Worm (Caenorhabditis elegans) whole organism, young adult: ENCODE results near the gene C10A4.3.

Source experiments
- B0035.1 ChIP-seq: sonication (generic microtip); optimal IDR thresholded peaks from 2 replicates; lab custom pipeline; 2016; ENCODE audit warnings: missing genetic modification characterization, mild to moderate bottlenecking, missing compliant biosample characterization, missing genotype, missing genetic modification reagents
- B0336.3 ChIP-seq: fragments of 200-800 bp; sonication (Bioruptor generic); IDR thresholded peaks from 2 replicates; pipeline ENCODE4 v1.3.6; 2022; ENCODE audit warnings: missing genetic modification characterization, missing compliant biosample characterization
- C06A6.2 ChIP-seq: fragments of 200-800 bp; sonication (Bioruptor generic); conservative IDR thresholded peaks from 2 replicates; pipeline ENCODE4 v1.3.6; 2022; ENCODE audit warnings: missing genetic modification characterization, missing compliant biosample characterization
- F39B2.1 ChIP-seq: fragments of 200-800 bp; sonication (Bioruptor generic); IDR thresholded peaks from 2 replicates; pipeline ENCODE4 v1.3.6; 2022; ENCODE audit warnings: missing genetic modification reagents, missing genetic modification characterization, missing compliant biosample characterization
- K11D2.4 ChIP-seq: fragments of 200-800 bp; sonication (Bioruptor generic); IDR thresholded peaks from 2 replicates; pipeline ENCODE4 v1.3.6; 2022; ENCODE audit warnings: missing genetic modification reagents, missing genetic modification characterization, missing compliant biosample characterization
- K12H6.12 ChIP-seq: fragments of 200-800 bp; sonication (Bioruptor generic); optimal IDR thresholded peaks from 2 replicates; lab custom pipeline; 2018; ENCODE audit warnings: mild to moderate bottlenecking, missing genetic modification characterization, missing compliant biosample characterization
- T07F8.4 ChIP-seq: sonication (generic microtip); optimal IDR thresholded peaks from 2 replicates; lab custom pipeline; 2016; ENCODE audit warnings: mild to moderate bottlenecking, missing genetic modification characterization, moderate library complexity, missing compliant biosample characterization
- T26A5.8 ChIP-seq: sonication (generic microtip); optimal IDR thresholded peaks from 2 replicates; lab custom pipeline; 2016; ENCODE audit warnings: missing genetic modification characterization, missing compliant biosample characterization
- Y53G8AR.9 ChIP-seq: fragments of 200-800 bp; sonication (Bioruptor generic); conservative IDR thresholded peaks from 2 replicates; pipeline ENCODE4 v1.3.6; 2022; ENCODE audit warnings: missing genetic modification reagents, missing genetic modification characterization, missing compliant biosample characterization
- Y79H2A.3 ChIP-seq: fragments of 200-800 bp; sonication (Bioruptor generic); conservative IDR thresholded peaks from 2 replicates; pipeline ENCODE4 v1.3.6; 2022; ENCODE audit warnings: missing genetic modification reagents, missing genetic modification characterization, missing compliant biosample characterization
- ZK185.1 ChIP-seq: sonication (generic microtip); optimal IDR thresholded peaks from 2 replicates; lab custom pipeline; 2016; ENCODE audit warnings: mild to moderate bottlenecking, missing genetic modification characterization, missing compliant biosample characterization; ENCODE audit not compliant: poor library complexity, severe bottlenecking
- aptf-2 ChIP-seq: fragments of 200-800 bp; sonication (Bioruptor generic); conservative IDR thresholded peaks from 2 replicates; pipeline ENCODE4 v1.3.6; 2022; ENCODE audit warnings: missing genetic modification reagents, missing genetic modification characterization, missing compliant biosample characterization
- aptf-3 ChIP-seq: fragments of 200-800 bp; sonication (Bioruptor generic); IDR thresholded peaks from 2 replicates; pipeline ENCODE4 v1.3.6; 2022; ENCODE audit warnings: missing genetic modification characterization, missing compliant biosample characterization
- athp-1 ChIP-seq: sonication (generic microtip); optimal IDR thresholded peaks from 2 replicates; lab custom pipeline; 2017; ENCODE audit warnings: mild to moderate bottlenecking, missing genetic modification characterization, missing compliant biosample characterization
- attf-3 ChIP-seq: fragments of 200-800 bp; sonication (Bioruptor generic); conservative IDR thresholded peaks from 2 replicates; pipeline ENCODE4 v1.3.6; 2022; ENCODE audit warnings: missing genetic modification reagents, missing genetic modification characterization, missing compliant biosample characterization
- ccch-3 ChIP-seq: fragments of 200-800 bp; sonication (Bioruptor generic); optimal IDR thresholded peaks from 2 replicates; lab custom pipeline; 2018; ENCODE audit warnings: mild to moderate bottlenecking, missing genetic modification characterization, missing compliant biosample characterization
- ceh-58 ChIP-seq: fragments of 200-800 bp; sonication (Bioruptor generic); IDR thresholded peaks from 2 replicates; pipeline ENCODE4 v1.3.6; 2022; ENCODE audit warnings: missing genetic modification characterization, missing compliant biosample characterization
- die-1 ChIP-seq: sonication (generic microtip); optimal IDR thresholded peaks from 2 replicates; lab custom pipeline; 2016; ENCODE audit warnings: missing genotype, mild to moderate bottlenecking, missing genetic modification characterization, missing compliant biosample characterization
- dpl-1 ChIP-seq: fragments of 150-350 bp; optimal IDR thresholded peaks from 2 replicates; lab custom pipeline; 2014; ENCODE audit warnings: missing biosample characterization, missing genetic modification reagents, missing genetic modification characterization
- egl-18 ChIP-seq: fragments of 200-800 bp; sonication (Bioruptor generic); IDR thresholded peaks from 2 replicates; pipeline ENCODE4 v1.3.6; 2022; ENCODE audit warnings: missing genetic modification reagents, missing genetic modification characterization, missing compliant biosample characterization
- ekl-4 ChIP-seq: fragments of 200-800 bp; sonication (Bioruptor generic); IDR thresholded peaks from 2 replicates; pipeline ENCODE4 v1.3.6; 2022; ENCODE audit warnings: missing genetic modification reagents, missing genetic modification characterization, missing compliant biosample characterization
- gei-17 ChIP-seq: fragments of 200-800 bp; sonication (Bioruptor generic); optimal IDR thresholded peaks from 2 replicates; lab custom pipeline; 2018; ENCODE audit warnings: mild to moderate bottlenecking, missing genetic modification characterization, missing compliant biosample characterization
- him-1 ChIP-seq: sonication (generic microtip); optimal IDR thresholded peaks from 2 replicates; lab custom pipeline; 2016; ENCODE audit warnings: missing genotype, missing genetic modification reagents, missing genetic modification characterization, missing compliant biosample characterization
- hlh-12 ChIP-seq: sonication (generic microtip); optimal IDR thresholded peaks from 2 replicates; lab custom pipeline; 2016; ENCODE audit warnings: missing genetic modification characterization, missing compliant biosample characterization
- hmg-1.2 ChIP-seq: fragments of 200-800 bp; sonication (Bioruptor generic); IDR thresholded peaks from 2 replicates; pipeline ENCODE4 v1.3.6; 2022; ENCODE audit warnings: missing genetic modification reagents, missing genetic modification characterization, missing compliant biosample characterization
- hsf-1 ChIP-seq: fragments of 200-800 bp; sonication (Bioruptor generic); IDR thresholded peaks from 2 replicates; pipeline ENCODE4 v1.3.6; 2022; ENCODE audit warnings: missing genetic modification reagents, missing genetic modification characterization, missing compliant biosample characterization
- let-607 ChIP-seq, 2 experiments: fragments of 200-800 bp in 1 of 2; sonication (Bioruptor generic) in 1 of 2; sonication (generic microtip) in 1 of 2; optimal IDR thresholded peaks; 2 replicates each; lab custom pipeline; 2016 to 2018; ENCODE audit warnings: mild to moderate bottlenecking in 2 of 2, missing compliant biosample characterization in 2 of 2, missing genetic modification characterization in 2 of 2, moderate library complexity in 2 of 2, missing genotype in 1 of 2
- lin-26 ChIP-seq: fragments of 200-800 bp; sonication (Bioruptor generic); IDR thresholded peaks from 2 replicates; pipeline ENCODE4 v1.3.6; 2022; ENCODE audit warnings: missing genetic modification reagents, missing genetic modification characterization, missing compliant biosample characterization
- lin-35 ChIP-seq, 3 experiments: fragments of 150-350 bp in 2 of 3; sonication (generic microtip) in 1 of 3; optimal IDR thresholded peaks; 2 replicates each; lab custom pipeline; 2014 to 2018; ENCODE audit warnings: missing biosample characterization in 3 of 3, missing genetic modification characterization in 3 of 3, missing genetic modification reagents in 3 of 3
- madf-10 ChIP-seq: sonication (generic microtip); optimal IDR thresholded peaks from 2 replicates; lab custom pipeline; 2016; ENCODE audit warnings: mild to moderate bottlenecking, missing genetic modification characterization, missing compliant biosample characterization
- madf-6 ChIP-seq: fragments of 200-800 bp; sonication (Bioruptor generic); IDR thresholded peaks from 2 replicates; pipeline ENCODE4 v1.3.6; 2022; ENCODE audit warnings: missing genetic modification reagents, missing genetic modification characterization, missing compliant biosample characterization
- mcd-1 ChIP-seq: fragments of 200-800 bp; sonication (Bioruptor generic); IDR thresholded peaks from 2 replicates; pipeline ENCODE4 v1.3.6; 2022; ENCODE audit warnings: missing genetic modification reagents, missing genetic modification characterization, missing compliant biosample characterization
- mel-28 ChIP-seq: sonication (generic microtip); optimal IDR thresholded peaks from 2 replicates; lab custom pipeline; 2016; ENCODE audit warnings: borderline replicate concordance, mild to moderate bottlenecking, missing genetic modification characterization, missing compliant biosample characterization
- mes-4 ChIP-seq: sonication (generic microtip); optimal IDR thresholded peaks from 2 replicates; lab custom pipeline; 2016; ENCODE audit warnings: missing genotype, missing genetic modification characterization, missing compliant biosample characterization
- mxl-1 ChIP-seq: sonication (generic microtip); optimal IDR thresholded peaks from 2 replicates; lab custom pipeline; 2016; ENCODE audit warnings: missing genetic modification characterization, missing compliant biosample characterization
- nhr-120 ChIP-seq: fragments of 200-800 bp; sonication (Bioruptor generic); IDR thresholded peaks from 2 replicates; pipeline ENCODE4 v1.3.6; 2022; ENCODE audit warnings: missing genetic modification characterization, missing compliant biosample characterization
- nhr-27 ChIP-seq: fragments of 200-800 bp; sonication (Bioruptor generic); optimal IDR thresholded peaks from 2 replicates; lab custom pipeline; 2018; ENCODE audit warnings: mild to moderate bottlenecking, missing genetic modification characterization, moderate library complexity, missing compliant biosample characterization
- rec-8 ChIP-seq, 2 experiments: sonication (generic microtip); optimal IDR thresholded peaks; 2 replicates each; lab custom pipeline; 2016; ENCODE audit warnings: mild to moderate bottlenecking in 2 of 2, missing genetic modification characterization in 2 of 2, missing genetic modification reagents in 2 of 2, missing genotype in 2 of 2, missing biosample characterization in 1 of 2, missing compliant biosample characterization in 1 of 2, moderate library complexity in 1 of 2
- rpc-1 ChIP-seq, 2 experiments: fragments of 150-350 bp in 1 of 2; sonication (generic microtip) in 1 of 2; optimal IDR thresholded peaks; 2 replicates each; lab custom pipeline; 2014 to 2018; ENCODE audit warnings: missing biosample characterization in 1 of 2, missing genetic modification characterization in 1 of 2, missing genetic modification reagents in 1 of 2, missing genotype in 1 of 2
- snpc-3.4 ChIP-seq: sonication (generic microtip); optimal IDR thresholded peaks from 2 replicates; lab custom pipeline; 2017; ENCODE audit warnings: missing genetic modification characterization, mild to moderate bottlenecking, missing compliant biosample characterization, antibody characterized with exemption, moderate library complexity, missing genotype, missing genetic modification reagents
- somi-1 ChIP-seq: fragments of 200-800 bp; sonication (Bioruptor generic); optimal IDR thresholded peaks from 2 replicates; lab custom pipeline; 2018; ENCODE audit warnings: mild to moderate bottlenecking, missing genetic modification characterization, missing compliant biosample characterization
- unc-130 ChIP-seq: sonication (generic microtip); optimal IDR thresholded peaks from 2 replicates; lab custom pipeline; 2016; ENCODE audit warnings: missing genetic modification reagents, missing genetic modification characterization, missing compliant biosample characterization
- unc-62 ChIP-seq: fragments of 150-350 bp; optimal IDR thresholded peaks from 2 replicates; lab custom pipeline; 2014; ENCODE audit warnings: missing biosample characterization, missing genetic modification reagents, missing genetic modification characterization
- zim-3 ChIP-seq: sonication (generic microtip); optimal IDR thresholded peaks from 2 replicates; lab custom pipeline; 2017; ENCODE audit warnings: mild to moderate bottlenecking, missing genetic modification characterization, moderate library complexity, missing compliant biosample characterization
- ztf-25 ChIP-seq: fragments of 200-800 bp; sonication (Bioruptor generic); IDR thresholded peaks from 2 replicates; pipeline ENCODE4 v1.3.6; 2022; ENCODE audit warnings: missing genetic modification reagents, missing genetic modification characterization, missing compliant biosample characterization

Gene C10A4.3

DNA sequence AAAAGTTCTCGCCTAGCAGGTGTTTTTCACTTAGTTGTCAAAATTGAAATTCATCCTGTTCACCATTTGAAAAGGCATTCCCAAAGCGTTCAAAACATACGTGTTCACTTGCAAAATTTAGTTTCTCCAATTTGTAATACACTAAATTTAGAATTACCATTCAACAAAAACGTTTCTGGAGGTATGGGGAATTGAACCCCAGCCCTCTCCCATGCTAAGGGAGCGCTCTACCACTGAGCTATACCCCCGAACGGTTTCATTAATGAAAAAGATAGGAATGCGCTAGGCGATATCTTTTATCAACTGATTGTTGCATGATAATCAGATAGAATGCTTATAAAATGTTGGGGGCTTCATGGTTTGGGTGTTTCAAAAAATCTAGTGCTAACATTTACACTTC lies 26.9 kb upstream of the C10A4.3 start (continued):
- TF ChIP-seq ccch-3 (no peak), lin-26 (GFP tag; lab: Robert Waterston, UW) (no peak; the same call in 1 of the 2 replicates), ceh-58 (GFP tag; lab: Robert Waterston, UW) (no peak), mes-4 (tag; lab: Kevin White, UChicago) (peak; percentile 31), B0035.1 (tag; lab: Kevin White, UChicago) (no peak), K12H6.12 (tag; lab: Kevin White, UChicago) (no peak), unc-62 (GFP tag; lab: Kevin White, UChicago) (no peak), hmg-1.2 (GFP tag; lab: Robert Waterston, UW) (no peak), attf-3 (GFP tag; lab: Robert Waterston, UW) (no peak), mcd-1 (no peak), him-1 (tag; lab: Kevin White, UChicago) (peak; percentile 78), zim-3 (tag; lab: Kevin White, UChicago) (no peak), T07F8.4 (tag; lab: Kevin White, UChicago) (no peak), lin-35 (GFP tag; optimal IDR thresholded peaks at IDR 0.05; lab: Kevin White, UChicago) (no peak), rpc-1 (optimal IDR thresholded peaks at IDR 0.05; lab: Kevin White, UChicago) (peak; percentile 83), rpc-1 (tag; optimal IDR thresholded peaks at IDR 0.05; lab: Kevin White, UChicago) (peak; percentile 92), somi-1 (no peak), die-1 (tag; lab: Kevin White, UChicago) (peak; percentile 61), B0336.3 (GFP tag; lab: Robert Waterston, UW) (no peak), hsf-1 (GFP tag; lab: Robert Waterston, UW) (no peak), aptf-3 (GFP tag; lab: Robert Waterston, UW) (no peak), madf-10 (tag; lab: Kevin White, UChicago) (peak; percentile 12), dpl-1 (GFP tag; lab: Kevin White, UChicago) (no peak), hlh-12 (tag; lab: Kevin White, UChicago) (no peak), nhr-120 (GFP tag; lab: Robert Waterston, UW) (no peak), egl-18 (GFP tag; lab: Robert Waterston, UW) (no peak), mxl-1 (tag; lab: Kevin White, UChicago) (peak; percentile 17), nhr-27 (tag; lab: Kevin White, UChicago) (no peak), unc-130 (GFP tag; lab: Kevin White, UChicago) (no peak), athp-1 (tag; lab: Kevin White, UChicago) (no peak), K11D2.4 (GFP tag; lab: Robert Waterston, UW) (no peak), ZK185.1 (tag; lab: Kevin White, UChicago) (peak; percentile 32), ztf-25 (GFP tag; lab: Robert Waterston, UW) (no peak), ekl-4 (GFP tag; lab: Robert Waterston, UW) (peak; percentile 54; the same call in 1 of the 2 replicates), C06A6.2 (GFP tag; lab: Robert Waterston, UW) (no peak), mel-28 (tag; lab: Kevin White, UChicago) (no peak), Y53G8AR.9 (GFP tag; lab: Robert Waterston, UW) (no peak), Y79H2A.3 (GFP tag; lab: Robert Waterston, UW) (no peak), T26A5.8 (tag; lab: Kevin White, UChicago) (no peak), gei-17 (GFP tag; lab: Kevin White, UChicago) (no peak), snpc-3.4 (tag; lab: Kevin White, UChicago) (peak; percentile 31), rec-8 (tag; optimal IDR thresholded peaks at IDR 0.05; lab: Kevin White, UChicago) (peak in 1 of 2 experiments; percentile 26), aptf-2 (GFP tag; lab: Robert Waterston, UW) (no peak), madf-6 (GFP tag; lab: Robert Waterston, UW) (no peak), let-607 (tag; optimal IDR thresholded peaks at IDR 0.05; lab: Kevin White, UChicago) (no peak), F39B2.1 (GFP tag; lab: Robert Waterston, UW) (no peak)
